Worm (Caenorhabditis elegans): Measurements from ENCODE around the gene nhr-225.

- TF ChIP-seq unc-55 (GFP tag; optimal IDR thresholded peaks at IDR 0.05) (no peak), ceh-18 (tag; optimal IDR thresholded peaks at IDR 0.05) (no peak), unc-42 (tag; optimal IDR thresholded peaks at IDR 0.05) (no peak), nhr-11 (tag; optimal IDR thresholded peaks at IDR 0.05) (no peak), ceh-24 (tag; optimal IDR thresholded peaks at IDR 0.05) (no peak), sox-4 (tag; optimal IDR thresholded peaks at IDR 0.05) (no peak), ceh-22 (tag; optimal IDR thresholded peaks at IDR 0.05) (no peak), F13H6.1 (tag; optimal IDR thresholded peaks at IDR 0.05) (no peak), syd-9 (tag; optimal IDR thresholded peaks at IDR 0.05) (no peak), T23F11.4 (GFP tag; optimal IDR thresholded peaks at IDR 0.05) (no peak), dve-1 (tag; optimal IDR thresholded peaks at IDR 0.05) (no peak), ceh-19 (GFP tag; optimal IDR thresholded peaks at IDR 0.05) (no peak)
Observed at ce11 chrV:2277260-2277659, 13.0 kb downstream of the nhr-225 start.

Measured in whole organism, late embryonic.